Worm (Caenorhabditis elegans) whole organism, L4 larva: Measurements from ENCODE around the gene EEED8.4.

Source experiments
- ces-1 ChIP-seq: fragments of 150-350 bp; sonication (generic microtip); optimal IDR thresholded peaks from 4 replicates; lab custom pipeline; 2014; ENCODE audit warnings: missing biosample characterization, missing genetic modification reagents, missing genetic modification characterization
- fkh-10 ChIP-seq: fragments of 150-350 bp; optimal IDR thresholded peaks from 2 replicates; lab custom pipeline; 2014; ENCODE audit warnings: missing biosample characterization, missing genetic modification reagents, missing genetic modification characterization
- nhr-28 ChIP-seq: fragments of 150-350 bp; optimal IDR thresholded peaks from 2 replicates; lab custom pipeline; 2014; ENCODE audit warnings: missing biosample characterization, missing genetic modification characterization
- sdz-12 ChIP-seq: fragments of 200-800 bp; sonication (Bioruptor generic); optimal IDR thresholded peaks from 2 replicates; lab custom pipeline; 2018; ENCODE audit warnings: mild to moderate bottlenecking, missing genetic modification characterization, missing compliant biosample characterization
- snpc-1.2 ChIP-seq: fragments of 200-800 bp; sonication (Bioruptor generic); IDR thresholded peaks from 2 replicates; pipeline ENCODE4 v1.3.6; 2022; ENCODE audit warnings: missing genetic modification reagents, missing genetic modification characterization, missing compliant biosample characterization
- zfp-3 ChIP-seq: fragments of 200-800 bp; sonication (Bioruptor generic); conservative IDR thresholded peaks from 2 replicates; pipeline ENCODE4 v1.3.6; 2022; ENCODE audit warnings: missing genetic modification reagents, missing genetic modification characterization, missing compliant biosample characterization
- zip-2 ChIP-seq: fragments of 150-350 bp; optimal IDR thresholded peaks from 2 replicates; lab custom pipeline; 2014; ENCODE audit warnings: missing biosample characterization, missing genetic modification characterization

DNA sequence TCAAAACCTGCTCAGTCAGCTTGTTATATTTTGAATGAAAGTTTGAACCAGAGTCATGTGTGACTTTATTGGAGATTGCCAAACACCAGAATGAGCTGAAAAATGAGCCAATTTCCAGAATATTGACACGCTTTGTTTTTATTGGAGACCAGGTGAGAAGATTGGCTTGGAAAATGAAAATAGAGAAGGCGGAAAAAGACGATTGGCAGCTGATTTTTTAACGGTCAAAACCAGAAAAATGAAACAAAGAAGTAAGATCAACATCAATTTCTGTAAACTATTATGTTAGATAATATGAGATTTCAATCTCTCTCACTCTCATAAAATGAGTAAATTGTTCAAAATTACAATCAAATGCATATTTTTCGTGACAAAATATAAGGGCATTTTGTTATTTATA lies 23.9 kb downstream of the EEED8.4 start, which contains the start of gene srx-114:
- TF ChIP-seq zfp-3, result no peak
- no peak for TF ChIP-seq nhr-28 (tag; lab: Kevin White, UChicago)
- no peak for TF ChIP-seq snpc-1.2
- TF ChIP-seq fkh-10 (GFP tag; lab: Kevin White, UChicago), result no peak
- TF ChIP-seq zip-2 (tag; lab: Kevin White, UChicago), result no peak
- TF ChIP-seq sdz-12 (GFP tag; lab: Kevin White, UChicago), result no peak
- TF ChIP-seq ces-1 (GFP tag; lab: Kevin White, UChicago), result no peak
